Fruit fly (Drosophila melanogaster): ENCODE data around the gene GstD2.

- TF ChIP-seq CG9948 (tag; optimal IDR thresholded peaks at IDR 0.05) (no peak), CG13204 (GFP tag; optimal IDR thresholded peaks at IDR 0.05) (no peak), Pif1B (GFP tag; optimal IDR thresholded peaks at IDR 0.05) (no peak), D1 (tag; optimal IDR thresholded peaks at IDR 0.05) (no peak), EcR (GFP tag; optimal IDR thresholded peaks at IDR 0.05) (no peak), CG17806 (tag; optimal IDR thresholded peaks at IDR 0.05) (no peak), CG10348 (GFP tag; IDR thresholded peaks at IDR 0.05) (no peak), CG15710 (tag; optimal IDR thresholded peaks at IDR 0.05) (no peak), CG8301 (tag; optimal IDR thresholded peaks at IDR 0.05) (no peak), CG34367 (tag; optimal IDR thresholded peaks at IDR 0.05) (no peak), gl (tag; optimal IDR thresholded peaks at IDR 0.05) (no peak), CG4496 (GFP tag; IDR thresholded peaks at IDR 0.05) (no peak), CG12605 (GFP tag; IDR thresholded peaks at IDR 0.05) (no peak)
Measured at dm6 chr3R:12385949-12386348, 14.2 kb downstream of the GstD2 start, which contains the start of gene Sol1.
